Worm (Caenorhabditis elegans) whole organism, young adult: ENCODE results near the gene C06E4.6.

Source experiments
- B0019.2 ChIP-seq: fragments of 200-800 bp; sonication (Bioruptor generic); conservative IDR thresholded peaks from 2 replicates; pipeline ENCODE4 v1.3.6; 2022; ENCODE audit warnings: missing genetic modification reagents, missing genetic modification characterization, missing compliant biosample characterization
- B0261.1 ChIP-seq: sonication (generic microtip); optimal IDR thresholded peaks from 2 replicates; lab custom pipeline; 2016; ENCODE audit warnings: mild to moderate bottlenecking, missing genetic modification characterization, moderate library complexity, missing compliant biosample characterization
- D2030.7 ChIP-seq: fragments of 200-800 bp; sonication (Bioruptor generic); IDR thresholded peaks from 2 replicates; pipeline ENCODE4 v1.3.6; 2022; ENCODE audit warnings: missing genetic modification reagents, missing genetic modification characterization, missing compliant biosample characterization
- F23B12.7 ChIP-seq: sonication (generic microtip); optimal IDR thresholded peaks from 2 replicates; lab custom pipeline; 2017; ENCODE audit warnings: missing genetic modification characterization, mild to moderate bottlenecking, missing compliant biosample characterization, antibody characterized with exemption, moderate library complexity; ENCODE audit not compliant: insufficient read depth
- F49E8.2 ChIP-seq: sonication (generic microtip); optimal IDR thresholded peaks from 3 replicates; lab custom pipeline; 2017; ENCODE audit warnings: missing genetic modification characterization, mild to moderate bottlenecking, missing compliant biosample characterization, antibody characterized with exemption, moderate library complexity; ENCODE audit not compliant: insufficient read depth
- F57C9.4 ChIP-seq: sonication (generic microtip); optimal IDR thresholded peaks from 2 replicates; lab custom pipeline; 2017; ENCODE audit warnings: mild to moderate bottlenecking, missing genetic modification characterization, missing compliant biosample characterization
- K12H6.12 ChIP-seq: fragments of 200-800 bp; sonication (Bioruptor generic); optimal IDR thresholded peaks from 2 replicates; lab custom pipeline; 2018; ENCODE audit warnings: mild to moderate bottlenecking, missing genetic modification characterization, missing compliant biosample characterization
- T07F8.4 ChIP-seq: sonication (generic microtip); optimal IDR thresholded peaks from 2 replicates; lab custom pipeline; 2016; ENCODE audit warnings: mild to moderate bottlenecking, missing genetic modification characterization, moderate library complexity, missing compliant biosample characterization
- akir-1 ChIP-seq: fragments of 200-800 bp; sonication (Bioruptor generic); optimal IDR thresholded peaks from 2 replicates; lab custom pipeline; 2018; ENCODE audit warnings: mild to moderate bottlenecking, missing genetic modification characterization, moderate library complexity, missing compliant biosample characterization
- ama-1 ChIP-seq, 3 experiments: fragments of 150-350 bp in 1 of 3; sonication (generic microtip) in 2 of 3; optimal IDR thresholded peaks; 2 replicates each; lab custom pipeline; 2014 to 2018; ENCODE audit warnings: missing biosample characterization in 2 of 3, missing genetic modification characterization in 2 of 3, missing genetic modification reagents in 2 of 3
- aptf-2 ChIP-seq: fragments of 200-800 bp; sonication (Bioruptor generic); conservative IDR thresholded peaks from 2 replicates; pipeline ENCODE4 v1.3.6; 2022; ENCODE audit warnings: missing genetic modification reagents, missing genetic modification characterization, missing compliant biosample characterization
- aptf-3 ChIP-seq: fragments of 200-800 bp; sonication (Bioruptor generic); IDR thresholded peaks from 2 replicates; pipeline ENCODE4 v1.3.6; 2022; ENCODE audit warnings: missing genetic modification characterization, missing compliant biosample characterization
- attf-5 ChIP-seq: fragments of 200-800 bp; sonication (Bioruptor generic); optimal IDR thresholded peaks from 2 replicates; lab custom pipeline; 2018; ENCODE audit warnings: mild to moderate bottlenecking, missing genetic modification characterization, missing compliant biosample characterization
- ccch-3 ChIP-seq: fragments of 200-800 bp; sonication (Bioruptor generic); optimal IDR thresholded peaks from 2 replicates; lab custom pipeline; 2018; ENCODE audit warnings: mild to moderate bottlenecking, missing genetic modification characterization, missing compliant biosample characterization
- cebp-1 ChIP-seq, 2 experiments: fragments of 200-800 bp in 1 of 2; sonication (Bioruptor generic) in 1 of 2; sonication (generic microtip) in 1 of 2; IDR thresholded peaks in 1 of 2; optimal IDR thresholded peaks in 1 of 2; 2 replicates each; pipeline versions ENCODE4 v1.3.6 to Lab custom; 2017 to 2022; ENCODE audit warnings: missing compliant biosample characterization in 2 of 2, missing genetic modification characterization in 2 of 2, mild to moderate bottlenecking in 1 of 2, missing genetic modification reagents in 1 of 2, moderate library complexity in 1 of 2
- ceh-27 ChIP-seq: fragments of 200-800 bp; sonication (Bioruptor generic); optimal IDR thresholded peaks from 2 replicates; lab custom pipeline; 2018; ENCODE audit warnings: mild to moderate bottlenecking, missing genetic modification characterization, moderate library complexity, missing compliant biosample characterization
- ceh-40 ChIP-seq: fragments of 200-800 bp; sonication (Bioruptor generic); IDR thresholded peaks from 2 replicates; pipeline ENCODE4 v1.3.6; 2022; ENCODE audit warnings: missing genetic modification characterization, missing compliant biosample characterization
- ceh-58 ChIP-seq: fragments of 200-800 bp; sonication (Bioruptor generic); IDR thresholded peaks from 2 replicates; pipeline ENCODE4 v1.3.6; 2022; ENCODE audit warnings: missing genetic modification characterization, missing compliant biosample characterization
- ceh-91 ChIP-seq: fragments of 200-800 bp; sonication (Bioruptor generic); IDR thresholded peaks from 2 replicates; pipeline ENCODE4 v1.3.6; 2022; ENCODE audit warnings: missing genetic modification reagents, missing genetic modification characterization, missing compliant biosample characterization
- die-1 ChIP-seq: sonication (generic microtip); optimal IDR thresholded peaks from 2 replicates; lab custom pipeline; 2016; ENCODE audit warnings: missing genotype, mild to moderate bottlenecking, missing genetic modification characterization, missing compliant biosample characterization
- him-1 ChIP-seq: sonication (generic microtip); optimal IDR thresholded peaks from 2 replicates; lab custom pipeline; 2016; ENCODE audit warnings: missing genotype, missing genetic modification reagents, missing genetic modification characterization, missing compliant biosample characterization
- hmg-20 ChIP-seq: fragments of 200-800 bp; sonication (Bioruptor generic); IDR thresholded peaks from 2 replicates; pipeline ENCODE4 v1.3.6; 2022; ENCODE audit warnings: missing genetic modification reagents, missing genetic modification characterization, missing compliant biosample characterization
- let-526 ChIP-seq: fragments of 200-800 bp; sonication (Bioruptor generic); IDR thresholded peaks from 2 replicates; pipeline ENCODE4 v1.3.6; 2022; ENCODE audit warnings: missing genetic modification reagents, missing genetic modification characterization, missing compliant biosample characterization
- lin-26 ChIP-seq: fragments of 200-800 bp; sonication (Bioruptor generic); IDR thresholded peaks from 2 replicates; pipeline ENCODE4 v1.3.6; 2022; ENCODE audit warnings: missing genetic modification reagents, missing genetic modification characterization, missing compliant biosample characterization
- lir-1 ChIP-seq: fragments of 200-800 bp; sonication (Bioruptor generic); conservative IDR thresholded peaks from 2 replicates; pipeline ENCODE4 v1.3.6; 2022; ENCODE audit warnings: missing genetic modification reagents, missing genetic modification characterization, missing compliant biosample characterization
- lsy-27 ChIP-seq: sonication (generic microtip); optimal IDR thresholded peaks from 2 replicates; lab custom pipeline; 2017; ENCODE audit warnings: missing genetic modification characterization, mild to moderate bottlenecking, missing compliant biosample characterization, antibody characterized with exemption, missing genotype, borderline replicate concordance; ENCODE audit not compliant: insufficient read depth
- madf-10 ChIP-seq: sonication (generic microtip); optimal IDR thresholded peaks from 2 replicates; lab custom pipeline; 2016; ENCODE audit warnings: mild to moderate bottlenecking, missing genetic modification characterization, missing compliant biosample characterization
- nfya-1 ChIP-seq: sonication (generic microtip); optimal IDR thresholded peaks from 2 replicates; lab custom pipeline; 2017; ENCODE audit warnings: antibody characterized with exemption, missing compliant biosample characterization, missing genetic modification characterization, borderline replicate concordance; ENCODE audit not compliant: insufficient read depth
- nfya-2 ChIP-seq: fragments of 200-800 bp; sonication (Bioruptor generic); IDR thresholded peaks from 2 replicates; pipeline ENCODE4 v1.3.6; 2022; ENCODE audit warnings: missing genetic modification reagents, missing genetic modification characterization, missing compliant biosample characterization
- nhr-179 ChIP-seq: sonication (generic microtip); optimal IDR thresholded peaks from 2 replicates; lab custom pipeline; 2016; ENCODE audit warnings: mild to moderate bottlenecking, missing genetic modification characterization, missing compliant biosample characterization
- rec-8 ChIP-seq, 2 experiments: sonication (generic microtip); optimal IDR thresholded peaks; 2 replicates each; lab custom pipeline; 2016; ENCODE audit warnings: mild to moderate bottlenecking in 2 of 2, missing genetic modification characterization in 2 of 2, missing genetic modification reagents in 2 of 2, missing genotype in 2 of 2, missing biosample characterization in 1 of 2, missing compliant biosample characterization in 1 of 2, moderate library complexity in 1 of 2
- rpc-1 ChIP-seq, 2 experiments: fragments of 150-350 bp in 1 of 2; sonication (generic microtip) in 1 of 2; optimal IDR thresholded peaks; 2 replicates each; lab custom pipeline; 2014 to 2018; ENCODE audit warnings: missing biosample characterization in 1 of 2, missing genetic modification characterization in 1 of 2, missing genetic modification reagents in 1 of 2, missing genotype in 1 of 2
- sea-2 ChIP-seq: fragments of 200-800 bp; sonication (Bioruptor generic); IDR thresholded peaks from 2 replicates; pipeline ENCODE4 v1.3.6; 2022; ENCODE audit warnings: missing genetic modification characterization, missing compliant biosample characterization
- snpc-1.3 ChIP-seq: sonication (generic microtip); optimal IDR thresholded peaks from 2 replicates; lab custom pipeline; 2017; ENCODE audit warnings: missing genetic modification characterization, mild to moderate bottlenecking, missing compliant biosample characterization, antibody characterized with exemption, moderate library complexity, missing genotype, missing genetic modification reagents; ENCODE audit not compliant: insufficient read depth
- snpc-4 ChIP-seq, 5 experiments: fragments of 150-350 bp in 1 of 5; sonication (generic microtip) in 4 of 5; optimal IDR thresholded peaks; 2 replicates each; lab custom pipeline; 2014 to 2018; ENCODE audit warnings: missing genetic modification characterization in 5 of 5, missing biosample characterization in 3 of 5, antibody characterized with exemption in 2 of 5, mild to moderate bottlenecking in 2 of 5, missing compliant biosample characterization in 2 of 5, missing genotype in 2 of 5, moderate library complexity in 2 of 5, missing genetic modification reagents in 1 of 5
- tbp1 ChIP-seq: fragments of 200-800 bp; sonication (Bioruptor generic); optimal IDR thresholded peaks from 2 replicates; lab custom pipeline; 2018; ENCODE audit warnings: mild to moderate bottlenecking, missing genetic modification characterization, missing compliant biosample characterization
- zfh-2 ChIP-seq: fragments of 200-800 bp; sonication (Bioruptor generic); conservative IDR thresholded peaks from 2 replicates; pipeline ENCODE4 v1.3.6; 2022; ENCODE audit warnings: missing genetic modification reagents, missing genetic modification characterization, missing compliant biosample characterization
- zim-3 ChIP-seq: sonication (generic microtip); optimal IDR thresholded peaks from 2 replicates; lab custom pipeline; 2017; ENCODE audit warnings: mild to moderate bottlenecking, missing genetic modification characterization, moderate library complexity, missing compliant biosample characterization
- ztf-18 ChIP-seq: sonication (generic microtip); optimal IDR thresholded peaks from 2 replicates; lab custom pipeline; 2016; ENCODE audit warnings: missing genotype, mild to moderate bottlenecking, missing genetic modification characterization, missing compliant biosample characterization
- ztf-22 ChIP-seq: fragments of 200-800 bp; sonication (Bioruptor generic); optimal IDR thresholded peaks from 2 replicates; lab custom pipeline; 2018; ENCODE audit warnings: mild to moderate bottlenecking, missing genetic modification characterization, moderate library complexity, missing compliant biosample characterization
- ztf-25 ChIP-seq: fragments of 200-800 bp; sonication (Bioruptor generic); IDR thresholded peaks from 2 replicates; pipeline ENCODE4 v1.3.6; 2022; ENCODE audit warnings: missing genetic modification reagents, missing genetic modification characterization, missing compliant biosample characterization
- ztf-26 ChIP-seq: sonication (generic microtip); optimal IDR thresholded peaks from 2 replicates; lab custom pipeline; 2017; ENCODE audit warnings: missing genetic modification characterization, missing compliant biosample characterization

C06E4.6 gene

DNA sequence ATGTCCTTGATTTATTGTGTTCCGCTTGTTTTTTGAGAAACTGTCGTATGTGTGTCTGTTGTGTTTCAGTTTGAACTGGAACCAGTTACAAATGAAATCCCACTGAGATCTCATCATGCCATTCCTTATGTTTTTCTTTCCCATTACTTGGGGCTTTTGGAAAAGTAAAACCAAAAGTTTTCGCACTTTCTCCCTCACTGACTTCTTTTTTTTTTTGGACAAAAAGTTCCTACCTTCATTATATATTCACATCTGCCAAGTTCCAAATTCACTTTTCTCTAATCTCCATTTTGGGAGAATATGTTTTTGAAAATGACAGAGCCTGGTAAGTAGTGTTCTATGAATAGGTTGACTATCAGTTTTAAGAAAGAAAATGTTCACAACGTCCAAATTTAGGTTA, 18.6 kb upstream of the C06E4.6 start, which contains the start of gene C06E4.2:
Gene C06E4.2 (plus strand): TSS at position 301 of the 400 bp plus-strand sequence.
- no peak for TF ChIP-seq aptf-2 (GFP tag; lab: Robert Waterston, UW)
- no peak for TF ChIP-seq T07F8.4 (tag; lab: Kevin White, UChicago)
- no peak for TF ChIP-seq nhr-179

DNA sequence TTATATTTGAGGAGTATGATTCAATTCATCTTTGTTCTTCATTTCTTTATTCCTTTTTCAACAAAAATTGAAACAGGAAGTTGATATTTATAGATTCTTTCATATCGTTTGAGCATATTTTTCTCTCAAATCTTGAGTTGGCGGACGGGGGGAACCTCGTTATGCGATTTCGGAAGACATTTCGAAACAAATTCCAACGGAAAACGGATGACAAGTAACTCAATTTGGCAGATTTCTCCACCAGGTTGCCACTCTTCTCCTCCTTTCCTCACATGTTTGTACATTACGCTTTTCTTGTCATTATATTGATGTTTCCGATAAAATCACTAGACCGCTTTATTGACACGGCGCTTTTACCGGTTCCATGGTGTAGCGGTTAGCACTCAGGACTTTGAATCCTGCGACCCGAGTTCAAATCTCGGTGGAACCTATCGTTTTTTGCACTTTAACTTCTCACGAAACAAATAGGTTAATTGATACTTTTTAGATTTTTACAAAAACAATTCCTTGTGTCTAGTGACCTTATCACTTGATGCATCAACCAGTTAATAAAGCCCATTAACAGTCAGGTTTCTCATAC, 17.0 kb upstream of the C06E4.6 start:
- TF ChIP-seq F23B12.7 (tag; lab: Kevin White, UChicago), result peak; percentile 39
- peak; percentile 67 for TF ChIP-seq rpc-1 (optimal IDR thresholded peaks at IDR 0.05; lab: Kevin White, UChicago)
- peak; percentile 84 for TF ChIP-seq rpc-1 (tag; optimal IDR thresholded peaks at IDR 0.05; lab: Kevin White, UChicago)
- TF ChIP-seq cebp-1 (GFP tag; IDR thresholded peaks at IDR 0.05; lab: Robert Waterston, UW), result no peak
- no peak for TF ChIP-seq cebp-1 (tag; optimal IDR thresholded peaks at IDR 0.05; lab: Kevin White, UChicago)
- no peak for TF ChIP-seq ztf-22 (GFP tag; lab: Kevin White, UChicago)
- no peak for TF ChIP-seq rec-8 (tag; optimal IDR thresholded peaks at IDR 0.05; lab: Kevin White, UChicago)
- TF ChIP-seq ztf-25, result 0 out of 2 replicates have a peak, but pooled peaks have one; percentile 9
- no peak for TF ChIP-seq aptf-2 (GFP tag; lab: Robert Waterston, UW)
- TF ChIP-seq ama-1 (optimal IDR thresholded peaks at IDR 0.05; lab: Kevin White, UChicago), result no peak
- TF ChIP-seq ama-1 (GFP tag; optimal IDR thresholded peaks at IDR 0.05; lab: Kevin White, UChicago), result no peak
- no peak for TF ChIP-seq nfya-1 (tag; lab: Kevin White, UChicago)
- no peak for TF ChIP-seq F57C9.4
- no peak for TF ChIP-seq ztf-18 (tag; lab: Kevin White, UChicago)
- 0 out of 2 replicates have a peak, but pooled peaks have one; percentile 32 for TF ChIP-seq D2030.7 (GFP tag; lab: Robert Waterston, UW)
- no peak for TF ChIP-seq sea-2 (GFP tag; lab: Robert Waterston, UW)
- no peak for TF ChIP-seq aptf-3 (GFP tag; lab: Robert Waterston, UW)
- no peak for TF ChIP-seq lir-1
- TF ChIP-seq F49E8.2 (tag; lab: Kevin White, UChicago), result no peak
- TF ChIP-seq K12H6.12 (tag; lab: Kevin White, UChicago), result no peak
- TF ChIP-seq zfh-2, result no peak
- peak; percentile 79; the same call in 1 of the 2 replicates for TF ChIP-seq lin-26 (GFP tag; lab: Robert Waterston, UW)
- no peak for TF ChIP-seq nfya-2 (GFP tag; lab: Robert Waterston, UW)
- TF ChIP-seq lsy-27, result peak; percentile 8
- no peak for TF ChIP-seq let-526 (GFP tag; lab: Robert Waterston, UW)
- TF ChIP-seq snpc-4 (GFP tag; optimal IDR thresholded peaks at IDR 0.05; lab: Kevin White, UChicago), result peak; percentile 54
- peak in 2 of 4 experiments; percentile 57 to 74 for TF ChIP-seq snpc-4 (tag; optimal IDR thresholded peaks at IDR 0.05; lab: Kevin White, UChicago)
- TF ChIP-seq zim-3, result no peak
- TF ChIP-seq B0261.1 (tag; lab: Kevin White, UChicago), result peak; percentile 63
- no peak for TF ChIP-seq attf-5 (GFP tag; lab: Kevin White, UChicago)
- no peak for TF ChIP-seq ceh-40 (GFP tag; lab: Robert Waterston, UW)
- no peak for TF ChIP-seq ceh-27
- no peak for TF ChIP-seq akir-1 (GFP tag; lab: Kevin White, UChicago)
- TF ChIP-seq ztf-26, result no peak
- no peak for TF ChIP-seq ceh-58 (GFP tag; lab: Robert Waterston, UW)
- peak; percentile 29 for TF ChIP-seq snpc-1.3
- TF ChIP-seq hmg-20 (GFP tag; lab: Robert Waterston, UW), result no peak
- peak; percentile 91 for TF ChIP-seq tbp1 (GFP tag; lab: Kevin White, UChicago)
- TF ChIP-seq him-1 (tag; lab: Kevin White, UChicago), result peak; percentile 54
- TF ChIP-seq ccch-3 (GFP tag; lab: Kevin White, UChicago), result no peak
- TF ChIP-seq die-1, result peak; percentile 37
- no peak for TF ChIP-seq madf-10 (tag; lab: Kevin White, UChicago)
- no peak for TF ChIP-seq ceh-91 (GFP tag; lab: Robert Waterston, UW)
- TF ChIP-seq B0019.2 (GFP tag; lab: Robert Waterston, UW), result no peak
